Fruit fly (Drosophila melanogaster) whole organism, prepupa: ENCODE data around the gene CG17207.

Source experiments
- CG10631 ChIP-seq: fragments of 200-800 bp; sonication (Bioruptor generic); optimal IDR thresholded peaks from 2 replicates; lab custom pipeline; 2016; ENCODE audit warnings: missing biosample characterization, missing genetic modification characterization
- CG16779 ChIP-seq: fragments of 200-800 bp; sonication (Bioruptor generic); optimal IDR thresholded peaks from 3 replicates; lab custom pipeline; 2017; ENCODE audit warnings: missing biosample characterization, mild to moderate bottlenecking, missing genetic modification characterization
- CG8119 ChIP-seq: fragments of 200-800 bp; sonication (Bioruptor generic); IDR thresholded peaks from 3 replicates; pipeline ENCODE4 v1.3.6; 2022; ENCODE audit warnings: missing biosample characterization, missing genetic modification characterization
- Eip78C ChIP-seq: fragments of 200-800 bp; sonication (Bioruptor generic); peaks from one replicate; lab custom pipeline; 2016; ENCODE audit warnings: missing biosample characterization, missing genetic modification characterization
- Hr39 ChIP-seq: fragments of 200-800 bp; sonication (Bioruptor generic); optimal IDR thresholded peaks from 2 replicates; lab custom pipeline; 2016; ENCODE audit warnings: missing biosample characterization, missing genetic modification characterization
- Sox102F ChIP-seq: fragments of 200-800 bp; sonication (Bioruptor generic); optimal IDR thresholded peaks from 2 replicates; lab custom pipeline; 2016; ENCODE audit warnings: missing biosample characterization, mild to moderate bottlenecking, missing genetic modification characterization
- Sox15 ChIP-seq: fragments of 200-800 bp; sonication (Bioruptor generic); optimal IDR thresholded peaks from 3 replicates; lab custom pipeline; 2016; ENCODE audit warnings: missing biosample characterization, missing genetic modification characterization
- dsx ChIP-seq: fragments of 200-800 bp; optimal IDR thresholded peaks from 3 replicates; lab custom pipeline; 2019; ENCODE audit warnings: missing biosample characterization, mild to moderate bottlenecking, missing genetic modification characterization, moderate library complexity; ENCODE audit not compliant: poor library complexity, severe bottlenecking
- esn ChIP-seq: fragments of 200-800 bp; sonication (Bioruptor generic); optimal IDR thresholded peaks from 2 replicates; lab custom pipeline; 2016; ENCODE audit warnings: missing biosample characterization, mild to moderate bottlenecking, missing genetic modification characterization, moderate library complexity
- fd59A ChIP-seq: fragments of 200-800 bp; sonication (Bioruptor generic); optimal IDR thresholded peaks from 2 replicates; lab custom pipeline; 2017; ENCODE audit warnings: missing biosample characterization, mild to moderate bottlenecking, missing genetic modification characterization, missing genetic modification reagents
- fd85E ChIP-seq: fragments of 200-800 bp; sonication (Bioruptor generic); optimal IDR thresholded peaks from 3 replicates; lab custom pipeline; 2016; ENCODE audit warnings: missing biosample characterization, missing genetic modification characterization
- salr ChIP-seq, 2 experiments: fragments of 200-800 bp; sonication (Bioruptor generic); optimal IDR thresholded peaks; 3 replicates each; lab custom pipeline; 2016 to 2018; ENCODE audit warnings: missing biosample characterization in 2 of 2, missing genetic modification characterization in 2 of 2, mild to moderate bottlenecking in 1 of 2

DNA sequence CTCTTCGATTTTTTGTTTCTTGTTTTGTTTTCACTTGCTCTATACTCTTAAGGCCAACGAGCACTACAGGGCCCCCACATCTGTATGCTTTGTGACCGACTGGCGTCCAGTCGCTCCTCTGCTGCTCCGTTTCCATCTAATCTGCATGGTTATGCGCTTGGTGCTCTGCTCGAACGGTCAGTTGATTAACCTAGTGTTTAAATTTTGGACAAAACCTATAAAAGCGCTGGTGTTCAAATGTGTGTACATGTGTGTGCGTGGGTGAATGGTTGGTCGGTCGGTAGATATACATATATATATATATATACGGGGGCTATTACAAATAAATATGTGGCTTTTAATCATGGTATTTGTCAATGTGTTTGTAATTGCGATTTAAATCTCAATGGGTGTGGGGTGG, 14.9 kb downstream of the CG17207 start:
- TF ChIP-seq Eip78C (GFP tag; lab: Kevin White, UChicago) (no peak), Sox15 (GFP tag; lab: Kevin White, UChicago) (no peak), esn (GFP tag; lab: Kevin White, UChicago) (no peak), CG16779 (no peak), CG8119 (GFP tag; lab: Robert Waterston, UW) (no peak), dsx (no peak), Sox102F (no peak), fd85E (GFP tag; lab: Kevin White, UChicago) (no peak), CG10631 (GFP tag; lab: Kevin White, UChicago) (no peak), Hr39 (GFP tag; lab: Kevin White, UChicago) (no peak), fd59A (GFP tag; lab: Kevin White, UChicago) (no peak), salr (GFP tag; optimal IDR thresholded peaks at IDR 0.05; lab: Kevin White, UChicago) (no peak)
